Worm (Caenorhabditis elegans) whole organism, L4 larva: ENCODE data around the gene phlp-2.

ENCODE experiments used
- F26F4.8 ChIP-seq: fragments of 200-800 bp; sonication (Bioruptor generic); conservative IDR thresholded peaks from 2 replicates; pipeline ENCODE4 v1.3.6; 2022; ENCODE audit warnings: missing genetic modification characterization, missing compliant biosample characterization
- daf-12 ChIP-seq: fragments of 150-350 bp; optimal IDR thresholded peaks from 2 replicates; lab custom pipeline; 2014; ENCODE audit warnings: missing biosample characterization, missing genetic modification reagents, missing genetic modification characterization
- egl-43 ChIP-seq: fragments of 200-800 bp; sonication (Bioruptor generic); IDR thresholded peaks from 2 replicates; pipeline ENCODE4 v1.3.6; 2022; ENCODE audit warnings: missing genetic modification reagents, missing genetic modification characterization, missing compliant biosample characterization
- hlh-30 ChIP-seq: sonication (generic microtip); optimal IDR thresholded peaks from 2 replicates; lab custom pipeline; 2017; ENCODE audit warnings: antibody characterized with exemption, mild to moderate bottlenecking, missing genetic modification characterization, missing compliant biosample characterization; ENCODE audit not compliant: insufficient read depth
- nhr-10 ChIP-seq: fragments of 150-350 bp; optimal IDR thresholded peaks from 2 replicates; lab custom pipeline; 2014; ENCODE audit warnings: missing biosample characterization, missing genetic modification characterization
- nhr-11 ChIP-seq: fragments of 150-350 bp; optimal IDR thresholded peaks from 2 replicates; lab custom pipeline; 2014; ENCODE audit warnings: missing biosample characterization, missing genetic modification characterization
- sdz-12 ChIP-seq: fragments of 200-800 bp; sonication (Bioruptor generic); optimal IDR thresholded peaks from 2 replicates; lab custom pipeline; 2018; ENCODE audit warnings: mild to moderate bottlenecking, missing genetic modification characterization, missing compliant biosample characterization
- skn-1 ChIP-seq: fragments of 150-350 bp; optimal IDR thresholded peaks from 2 replicates; lab custom pipeline; 2014; ENCODE audit warnings: missing biosample characterization, missing genetic modification characterization
- snpc-4 ChIP-seq: fragments of 150-350 bp; optimal IDR thresholded peaks from 2 replicates; lab custom pipeline; 2014; ENCODE audit warnings: missing biosample characterization, missing genetic modification characterization
- zag-1 ChIP-seq: fragments of 150-350 bp; optimal IDR thresholded peaks from 2 replicates; lab custom pipeline; 2014; ENCODE audit warnings: missing biosample characterization, missing genetic modification characterization
- zip-11 ChIP-seq: fragments of 200-800 bp; sonication (Bioruptor generic); IDR thresholded peaks from 2 replicates; pipeline ENCODE4 v1.3.6; 2022; ENCODE audit warnings: missing genetic modification characterization, missing compliant biosample characterization

- TF ChIP-seq zag-1 (tag; lab: Kevin White, UChicago), result no peak
- no peak for TF ChIP-seq nhr-10 (tag; lab: Kevin White, UChicago)
- TF ChIP-seq F26F4.8, result no peak
- no peak for TF ChIP-seq zip-11
- no peak for TF ChIP-seq daf-12 (tag; lab: Kevin White, UChicago)
- no peak for TF ChIP-seq egl-43 (GFP tag; lab: Robert Waterston, UW)
- no peak for TF ChIP-seq skn-1
- no peak for TF ChIP-seq hlh-30 (tag; lab: Kevin White, UChicago)
- no peak for TF ChIP-seq snpc-4 (tag; lab: Kevin White, UChicago)
- no peak for TF ChIP-seq sdz-12 (GFP tag; lab: Kevin White, UChicago)
- no peak for TF ChIP-seq nhr-11 (tag; lab: Kevin White, UChicago)
Measured at ce11 chrIII:4168665-4169064, 40.6 kb upstream of the phlp-2 start, which contains the start of gene ccdc-55.
